Worm (Caenorhabditis elegans): ENCODE data around the gene egl-4.

DNA sequence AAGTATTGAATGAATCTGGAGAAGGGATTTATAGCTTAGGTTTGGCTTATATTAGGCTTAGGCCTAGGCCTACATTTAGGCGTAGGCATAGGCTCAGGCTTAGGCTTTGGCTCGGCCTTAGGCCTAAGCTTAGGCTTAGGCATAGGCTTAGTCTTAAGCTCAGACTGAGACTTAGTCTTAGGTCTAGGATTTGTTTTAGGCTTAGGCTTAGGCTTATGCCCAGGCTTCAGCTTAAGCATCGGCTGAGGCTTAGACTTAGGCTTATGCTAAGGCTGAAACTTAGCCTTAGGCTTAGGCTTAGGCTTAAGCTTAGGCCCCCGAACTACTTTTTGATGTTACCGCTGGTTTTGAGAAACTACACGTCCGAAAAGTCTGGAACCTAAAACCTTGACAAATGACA is 72.6 kb downstream of the egl-4 start:
- TF ChIP-seq dao-5 (tag; optimal IDR thresholded peaks at IDR 0.05) (no peak), W03F9.2 (tag; optimal IDR thresholded peaks at IDR 0.05) (no peak)

All from whole organism, L4/young adult.